Fruit fly (Drosophila melanogaster): ENCODE data around the gene CG43185.

The CG43185 gene

DNA sequence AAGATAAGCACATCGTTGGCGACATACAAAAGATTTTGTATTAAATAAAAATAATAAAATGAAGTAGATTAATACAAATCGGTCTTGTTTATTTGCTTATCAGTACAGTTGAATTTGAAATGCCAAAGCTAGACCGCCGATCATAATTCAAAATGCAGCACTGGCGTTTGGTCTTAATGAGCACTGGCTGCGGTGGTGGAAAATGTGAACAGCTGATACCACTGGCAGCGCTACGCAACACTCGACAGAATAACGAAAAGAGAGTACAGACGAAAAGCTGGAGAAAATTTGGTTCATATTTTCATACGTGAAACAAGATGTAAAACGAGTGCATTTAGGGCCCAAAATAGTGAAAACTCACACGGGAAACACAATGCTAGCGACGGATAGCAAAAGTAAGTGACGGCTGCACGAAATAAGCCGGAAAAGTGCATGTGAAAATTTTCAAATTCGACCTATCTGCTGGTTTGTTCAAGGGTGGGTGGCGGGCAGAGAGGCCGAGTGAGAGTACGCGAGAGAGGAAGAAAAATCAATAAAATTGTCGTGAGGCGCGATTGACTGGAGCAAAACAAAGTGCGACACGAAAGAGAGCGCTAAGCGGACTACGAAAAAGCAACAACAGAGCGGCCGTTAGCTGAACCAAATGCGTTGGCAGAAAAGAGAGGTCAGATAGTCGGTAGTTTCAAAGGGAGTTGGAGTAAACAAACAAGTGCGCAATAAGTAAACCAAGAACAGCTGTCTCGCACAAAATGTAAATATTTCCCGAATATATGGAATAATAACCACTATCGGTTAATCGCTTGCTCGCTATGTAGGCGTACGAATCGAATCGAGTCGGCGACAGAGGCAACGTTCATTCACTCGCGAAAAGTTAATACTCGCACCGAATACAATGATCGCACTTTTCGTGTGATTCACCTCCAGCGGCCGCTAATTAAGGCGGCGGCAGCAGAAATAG, 22.5 kb downstream of the CG43185 start, which contains the start of gene bchs (continued):
- TF ChIP-seq prd (optimal IDR thresholded peaks at IDR 0.05) (no peak), prd (GFP tag; IDR thresholded peaks at IDR 0.05) (peak; percentile 61; the same call in 2 of the 3 replicates), MESR4 (GFP tag; optimal IDR thresholded peaks at IDR 0.05) (peak; percentile 52), Spps (tag; optimal IDR thresholded peaks at IDR 0.05) (peak; percentile 76), Xbp1 (GFP tag; optimal IDR thresholded peaks at IDR 0.05) (peak; percentile 37), lmd (GFP tag; IDR thresholded peaks at IDR 0.05) (peak; percentile 34; the same call in 1 of the 2 replicates), grn (GFP tag; optimal IDR thresholded peaks at IDR 0.05) (peak; percentile 96), Chrac-16 (GFP tag; optimal IDR thresholded peaks at IDR 0.05) (peak; percentile 32), chm (GFP tag; IDR thresholded peaks at IDR 0.05) (peak; percentile 96), corto (GFP tag; optimal IDR thresholded peaks at IDR 0.05) (no peak), CG6175 (GFP tag; IDR thresholded peaks at IDR 0.05) (no peak), CG14441 (GFP tag; IDR thresholded peaks at IDR 0.05) (peak; percentile 60; the same call in 1 of the 2 replicates), CG31388 (GFP tag; optimal IDR thresholded peaks at IDR 0.05) (peak; percentile 12), CG8281 (tag; optimal IDR thresholded peaks at IDR 0.05) (peak; percentile 76), vnd (GFP tag; IDR thresholded peaks at IDR 0.05; ENCODE audit: partially characterized antibody) (no peak), NC2β (GFP tag; optimal IDR thresholded peaks at IDR 0.05) (peak; percentile 83), B-H2 (GFP tag; optimal IDR thresholded peaks at IDR 0.05) (peak; percentile 85), ash1 (GFP tag; optimal IDR thresholded peaks at IDR 0.05) (peak; percentile 87), Ada2b (GFP tag; IDR thresholded peaks at IDR 0.05) (peak; percentile 30; the same call in 1 of the 2 replicates), ind (GFP tag; optimal IDR thresholded peaks at IDR 0.05) (peak; percentile 3), inv (GFP tag; IDR thresholded peaks at IDR 0.05; ENCODE audit: partially characterized antibody) (no peak), Elba2 (GFP tag; optimal IDR thresholded peaks at IDR 0.05) (peak; percentile 92), CG14667 (GFP tag; IDR thresholded peaks at IDR 0.05) (no peak), Hmr (GFP tag; optimal IDR thresholded peaks at IDR 0.05) (peak; percentile 97), CG3163 (GFP tag; optimal IDR thresholded peaks at IDR 0.05) (peak; percentile 70), CG15073 (GFP tag; optimal IDR thresholded peaks at IDR 0.05) (no peak), CG3065 (GFP tag; optimal IDR thresholded peaks at IDR 0.05) (peak; percentile 61), CG12744 (GFP tag; optimal IDR thresholded peaks at IDR 0.05) (peak; percentile 75), CG4404 (GFP tag; IDR thresholded peaks at IDR 0.05) (no peak), CG14965 (GFP tag; optimal IDR thresholded peaks at IDR 0.05; ENCODE audit: borderline replicate concordance) (peak; percentile 83), Hand (GFP tag; optimal IDR thresholded peaks at IDR 0.05) (peak; percentile 89), insv (GFP tag; optimal IDR thresholded peaks at IDR 0.05) (peak in 1 of 2 experiments; percentile 68), MBD-R2 (GFP tag; IDR thresholded peaks at IDR 0.05) (peak; percentile 43), Dek (tag; optimal IDR thresholded peaks at IDR 0.05) (peak; percentile 77), HmgZ (tag; optimal IDR thresholded peaks at IDR 0.05) (peak; percentile 96), peb (GFP tag; IDR thresholded peaks at IDR 0.05) (0 out of 2 replicates have a peak, but pooled peaks have one; percentile 38), CG15514 (GFP tag; optimal IDR thresholded peaks at IDR 0.05) (peak; percentile 89), pita (GFP tag; optimal IDR thresholded peaks at IDR 0.05) (no peak), CG2875 (GFP tag; optimal IDR thresholded peaks at IDR 0.05) (peak; percentile 99), CG7987 (GFP tag; optimal IDR thresholded peaks at IDR 0.05) (peak; percentile 92), eyg (GFP tag; optimal IDR thresholded peaks at IDR 0.05) (peak; percentile 85), CG1233 (GFP tag; optimal IDR thresholded peaks at IDR 0.05) (peak; percentile 93), lab (GFP tag; optimal IDR thresholded peaks at IDR 0.05) (peak; percentile 98), CG18619 (GFP tag; optimal IDR thresholded peaks at IDR 0.05) (peak; percentile 93), nau (GFP tag; optimal IDR thresholded peaks at IDR 0.05) (no peak), CoRest (tag; optimal IDR thresholded peaks at IDR 0.05) (peak; percentile 65), Sin3A (optimal IDR thresholded peaks at IDR 0.05) (peak; percentile 50), CG7556 (GFP tag; optimal IDR thresholded peaks at IDR 0.05) (peak; percentile 90)

Measured in whole organism, embryonic.